Fruit fly (Drosophila melanogaster) whole organism, pupa: Measurements from ENCODE around the gene CG32855.

Experiments
- CG17806 ChIP-seq: fragments of 200-800 bp; sonication (Bioruptor generic); optimal IDR thresholded peaks from 2 replicates; lab custom pipeline; 2018; ENCODE audit warnings: missing biosample characterization, mild to moderate bottlenecking, missing genetic modification characterization, moderate library complexity
- CG8301 ChIP-seq: fragments of 200-800 bp; sonication (Bioruptor generic); optimal IDR thresholded peaks from 2 replicates; lab custom pipeline; 2018; ENCODE audit warnings: missing biosample characterization, mild to moderate bottlenecking, missing genetic modification characterization

dm6 chr3R:16078247-16078646 lies 2.5 kb downstream of the CG32855 start:
- TF ChIP-seq CG8301 (tag; lab: Kevin White, UChicago) (no peak), CG17806 (no peak)
